Worm (Caenorhabditis elegans) whole organism, L1 larva: ENCODE data around the gene timp-1.
A peak's percentile ranks its signal among the peaks of the same experiment; 100 is the strongest.

Source experiments
- C16A3.4 ChIP-seq: fragments of 150-350 bp; optimal IDR thresholded peaks from 2 replicates; lab custom pipeline; 2014; ENCODE audit warnings: missing biosample characterization, missing genetic modification characterization
- C34B4.2 ChIP-seq: sonication (generic microtip); optimal IDR thresholded peaks from 2 replicates; lab custom pipeline; 2017; ENCODE audit warnings: mild to moderate bottlenecking, missing genetic modification characterization, missing compliant biosample characterization
- Y116A8C.19 ChIP-seq: sonication (generic microtip); optimal IDR thresholded peaks from 2 replicates; lab custom pipeline; 2016; ENCODE audit warnings: missing compliant biosample characterization, missing genetic modification characterization, borderline replicate concordance
- aly-2 ChIP-seq: fragments of 150-350 bp; optimal IDR thresholded peaks from 2 replicates; lab custom pipeline; 2014; ENCODE audit warnings: missing biosample characterization, missing genetic modification characterization
- ceh-82 ChIP-seq, 3 experiments: fragments of 150-350 bp in 1 of 3; sonication (generic microtip) in 2 of 3; optimal IDR thresholded peaks; 2 replicates each; lab custom pipeline; 2014 to 2017; ENCODE audit warnings: missing biosample characterization in 3 of 3, missing genetic modification characterization in 3 of 3
- ceh-90 ChIP-seq: sonication (generic microtip); optimal IDR thresholded peaks from 2 replicates; lab custom pipeline; 2016; ENCODE audit warnings: missing genetic modification characterization, missing compliant biosample characterization
- dpl-1 ChIP-seq, 3 experiments: fragments of 150-350 bp in 2 of 3; sonication (generic microtip) in 1 of 3; optimal IDR thresholded peaks; 2 replicates each; lab custom pipeline; 2014 to 2017; ENCODE audit warnings: missing biosample characterization in 3 of 3, missing genetic modification characterization in 3 of 3, missing genetic modification reagents in 3 of 3
- efl-1 ChIP-seq, 4 experiments: fragments of 150-350 bp; optimal IDR thresholded peaks in 3 of 4; peaks in 1 of 4; 1 replicate in 1 of 4; 2 replicates in 3 of 4; lab custom pipeline; 2014; ENCODE audit warnings: missing biosample characterization in 2 of 4, missing genetic modification characterization in 2 of 4, missing genetic modification reagents in 2 of 4
- efl-3 ChIP-seq: fragments of 200-800 bp; sonication (Bioruptor generic); optimal IDR thresholded peaks from 2 replicates; lab custom pipeline; 2018; ENCODE audit warnings: mild to moderate bottlenecking, missing genetic modification characterization, missing compliant biosample characterization
- egl-27 ChIP-seq, 2 experiments: fragments of 150-350 bp in 1 of 2; sonication (generic microtip); optimal IDR thresholded peaks; 3 replicates each; lab custom pipeline; 2017 to 2018; ENCODE audit warnings: missing biosample characterization in 2 of 2, missing genetic modification characterization in 2 of 2, missing genetic modification reagents in 2 of 2
- elt-3 ChIP-seq, 6 experiments: fragments of 150-350 bp in 1 of 6; sonication (generic microtip); optimal IDR thresholded peaks; 2 replicates each; lab custom pipeline; 2017 to 2018; ENCODE audit warnings: missing biosample characterization in 6 of 6, missing genetic modification characterization in 6 of 6, inconsistent platforms in 1 of 6
- ets-5 ChIP-seq: fragments of 200-800 bp; sonication (Bioruptor generic); IDR thresholded peaks from 2 replicates; pipeline ENCODE4 v1.3.6; 2022; ENCODE audit warnings: missing genetic modification characterization, missing compliant biosample characterization
- fkh-10 ChIP-seq: sonication (generic microtip); optimal IDR thresholded peaks from 2 replicates; lab custom pipeline; 2017; ENCODE audit warnings: missing biosample characterization, missing genetic modification reagents, missing genetic modification characterization
- fkh-8 ChIP-seq: sonication (generic microtip); optimal IDR thresholded peaks from 2 replicates; lab custom pipeline; 2016; ENCODE audit warnings: mild to moderate bottlenecking, missing genetic modification characterization, missing compliant biosample characterization
- hlh-17 ChIP-seq: fragments of 200-800 bp; sonication (Bioruptor generic); optimal IDR thresholded peaks from 2 replicates; lab custom pipeline; 2018; ENCODE audit warnings: missing genetic modification characterization, mild to moderate bottlenecking, missing compliant biosample characterization, moderate library complexity, borderline replicate concordance
- hlh-4 ChIP-seq: sonication (generic microtip); optimal IDR thresholded peaks from 2 replicates; lab custom pipeline; 2016; ENCODE audit warnings: mild to moderate bottlenecking, missing genetic modification characterization, missing compliant biosample characterization
- hpl-2 ChIP-seq: fragments of 150-350 bp; optimal IDR thresholded peaks from 2 replicates; lab custom pipeline; 2014; ENCODE audit warnings: missing biosample characterization, missing genetic modification reagents, missing genetic modification characterization
- isw-1 ChIP-seq: fragments of 200-800 bp; sonication (Bioruptor generic); IDR thresholded peaks from 2 replicates; pipeline ENCODE4 v1.3.6; 2022; ENCODE audit warnings: missing genetic modification characterization, missing compliant biosample characterization
- lin-13 ChIP-seq: fragments of 150-350 bp; optimal IDR thresholded peaks from 2 replicates; lab custom pipeline; 2014; ENCODE audit warnings: missing biosample characterization, missing genetic modification reagents, missing genetic modification characterization
- lin-14 ChIP-seq: fragments of 200-800 bp; sonication (Bioruptor generic); optimal IDR thresholded peaks from 2 replicates; lab custom pipeline; 2018; ENCODE audit warnings: mild to moderate bottlenecking, missing genetic modification characterization, moderate library complexity, missing compliant biosample characterization
- lin-15B ChIP-seq: fragments of 150-350 bp; sonication (generic microtip); optimal IDR thresholded peaks from 3 replicates; lab custom pipeline; 2014; ENCODE audit warnings: missing biosample characterization, missing genetic modification characterization
- lin-39 ChIP-seq: fragments of 150-350 bp; optimal IDR thresholded peaks from 2 replicates; lab custom pipeline; 2014; ENCODE audit warnings: missing biosample characterization, missing genetic modification reagents, missing genetic modification characterization
- lsy-2 ChIP-seq, 2 experiments: fragments of 150-350 bp; optimal IDR thresholded peaks; 2 replicates each; lab custom pipeline; 2014; ENCODE audit warnings: missing biosample characterization in 2 of 2, missing genetic modification characterization in 2 of 2
- mdl-1 ChIP-seq, 2 experiments: fragments of 150-350 bp; optimal IDR thresholded peaks; 2 replicates each; lab custom pipeline; 2014 to 2017; ENCODE audit warnings: missing biosample characterization in 2 of 2, missing genetic modification characterization in 2 of 2, inconsistent platforms in 1 of 2
- mef-2 ChIP-seq: fragments of 150-350 bp; optimal IDR thresholded peaks from 2 replicates; lab custom pipeline; 2014; ENCODE audit warnings: missing biosample characterization, missing genetic modification characterization
- nhr-11 ChIP-seq: fragments of 150-350 bp; optimal IDR thresholded peaks from 2 replicates; lab custom pipeline; 2014; ENCODE audit warnings: missing biosample characterization, missing genetic modification characterization
- nhr-19 ChIP-seq: fragments of 200-800 bp; sonication (Bioruptor generic); conservative IDR thresholded peaks from 2 replicates; pipeline ENCODE4 v1.3.6; 2022; ENCODE audit warnings: missing genetic modification characterization, missing compliant biosample characterization
- nhr-20 ChIP-seq: sonication (generic microtip); optimal IDR thresholded peaks from 2 replicates; lab custom pipeline; 2016; ENCODE audit warnings: mild to moderate bottlenecking, missing genetic modification characterization, missing compliant biosample characterization
- nhr-71 ChIP-seq: sonication (generic microtip); optimal IDR thresholded peaks from 2 replicates; lab custom pipeline; 2016; ENCODE audit warnings: mild to moderate bottlenecking, missing genetic modification characterization, moderate library complexity, missing compliant biosample characterization
- nhr-76 ChIP-seq: sonication (generic microtip); optimal IDR thresholded peaks from 2 replicates; lab custom pipeline; 2017; ENCODE audit warnings: missing biosample characterization, missing genetic modification characterization
- nhr-90 ChIP-seq: sonication (generic microtip); optimal IDR thresholded peaks from 2 replicates; lab custom pipeline; 2016; ENCODE audit warnings: mild to moderate bottlenecking, missing genetic modification characterization, missing compliant biosample characterization; ENCODE audit not compliant: poor library complexity
- pag-3 ChIP-seq: sonication (generic microtip); optimal IDR thresholded peaks from 2 replicates; lab custom pipeline; 2017; ENCODE audit warnings: missing genetic modification characterization, mild to moderate bottlenecking, missing compliant biosample characterization, antibody characterized with exemption, borderline replicate concordance; ENCODE audit not compliant: insufficient read depth
- pqm-1 ChIP-seq: sonication (generic microtip); optimal IDR thresholded peaks from 3 replicates; lab custom pipeline; 2017; ENCODE audit warnings: missing biosample characterization, missing genetic modification characterization
- snu-23 ChIP-seq: sonication (generic microtip); optimal IDR thresholded peaks from 2 replicates; lab custom pipeline; 2016; ENCODE audit warnings: missing genetic modification characterization, missing compliant biosample characterization
- sox-4 ChIP-seq: sonication (generic microtip); optimal IDR thresholded peaks from 2 replicates; lab custom pipeline; 2016; ENCODE audit warnings: missing genetic modification characterization, missing compliant biosample characterization
- sptf-1 ChIP-seq: fragments of 150-350 bp; optimal IDR thresholded peaks from 2 replicates; lab custom pipeline; 2014; ENCODE audit warnings: missing biosample characterization, missing genetic modification characterization
- swsn-7 ChIP-seq: sonication (generic microtip); optimal IDR thresholded peaks from 2 replicates; lab custom pipeline; 2016; ENCODE audit warnings: missing genetic modification characterization, missing compliant biosample characterization
- unc-130 ChIP-seq: fragments of 150-350 bp; optimal IDR thresholded peaks from 2 replicates; lab custom pipeline; 2017; ENCODE audit warnings: missing biosample characterization, missing genetic modification characterization, inconsistent platforms
- unc-30 ChIP-seq: sonication (generic microtip); optimal IDR thresholded peaks from 2 replicates; lab custom pipeline; 2017; ENCODE audit warnings: missing biosample characterization, missing genetic modification characterization
- unc-86 ChIP-seq: sonication (generic microtip); optimal IDR thresholded peaks from 2 replicates; lab custom pipeline; 2016; ENCODE audit warnings: missing genetic modification characterization, missing compliant biosample characterization
- unc-98 ChIP-seq: fragments of 200-800 bp; sonication (Bioruptor generic); IDR thresholded peaks from 2 replicates; pipeline ENCODE4 v1.3.6; 2022; ENCODE audit warnings: missing genetic modification characterization, missing compliant biosample characterization
- zag-1 ChIP-seq: fragments of 150-350 bp; optimal IDR thresholded peaks from 2 replicates; lab custom pipeline; 2014; ENCODE audit warnings: missing biosample characterization, missing genetic modification characterization
- ztf-11 ChIP-seq, 2 experiments: sonication (generic microtip); optimal IDR thresholded peaks; 2 replicates each; lab custom pipeline; 2016 to 2017; ENCODE audit warnings: missing genetic modification characterization in 2 of 2, missing biosample characterization in 1 of 2, missing compliant biosample characterization in 1 of 2
- ztf-4 ChIP-seq: fragments of 150-350 bp; optimal IDR thresholded peaks from 2 replicates; lab custom pipeline; 2014; ENCODE audit warnings: missing biosample characterization, missing genetic modification characterization

Gene timp-1

ce11 chrV:8223417-8223816 lies 16.4 kb downstream of the timp-1 start:
- TF ChIP-seq mdl-1 (tag; optimal IDR thresholded peaks at IDR 0.05; lab: Kevin White, UChicago): no peak
- TF ChIP-seq egl-27 (tag; optimal IDR thresholded peaks at IDR 0.05; lab: Kevin White, UChicago): no peak
- no peak for TF ChIP-seq isw-1
- TF ChIP-seq lin-15B (tag; lab: Kevin White, UChicago): no peak
- no peak for TF ChIP-seq efl-1 (optimal IDR thresholded peaks at IDR 0.05; lab: Kevin White, UChicago)
- TF ChIP-seq efl-1 (GFP tag; optimal IDR thresholded peaks at IDR 0.05 in 1 of 2; lab: Kevin White, UChicago): no peak
- TF ChIP-seq lsy-2 (tag; optimal IDR thresholded peaks at IDR 0.05; lab: Kevin White, UChicago): no peak
- TF ChIP-seq snu-23 (GFP tag; lab: Kevin White, UChicago): no peak
- no peak for TF ChIP-seq nhr-19 (GFP tag; lab: Robert Waterston, UW)
- TF ChIP-seq ceh-90 (tag; lab: Kevin White, UChicago): no peak
- no peak for TF ChIP-seq unc-86 (tag; lab: Kevin White, UChicago)
- TF ChIP-seq unc-98 (GFP tag; lab: Robert Waterston, UW): no peak
- TF ChIP-seq zag-1 (tag; lab: Kevin White, UChicago): no peak
- TF ChIP-seq aly-2: no peak
- no peak for TF ChIP-seq C16A3.4 (tag; lab: Kevin White, UChicago)
- TF ChIP-seq, all 84 proteins: peak for 0

- TF ChIP-seq C34B4.2 (tag; lab: Kevin White, UChicago): no peak
- no peak for TF ChIP-seq lin-39 (tag; lab: Kevin White, UChicago)
- TF ChIP-seq lin-13 (GFP tag; lab: Kevin White, UChicago): no peak
- TF ChIP-seq efl-1 (optimal IDR thresholded peaks at IDR 0.05; lab: Kevin White, UChicago): no peak
- peak in 1 of 2 experiments; percentile 36 for TF ChIP-seq efl-1 (GFP tag; optimal IDR thresholded peaks at IDR 0.05 in 1 of 2; lab: Kevin White, UChicago)
- no peak for TF ChIP-seq mef-2 (tag; lab: Kevin White, UChicago)
- no peak for TF ChIP-seq unc-30
- TF ChIP-seq hlh-4 (tag; lab: Kevin White, UChicago): no peak
- TF ChIP-seq sptf-1 (tag; lab: Kevin White, UChicago): no peak
- TF ChIP-seq, all 84 proteins: peak for 1
Observed at ce11 chrV:8224634-8225033, 17.6 kb downstream of the timp-1 start, which contains the start of gene pax-1. Gene pax-1 (plus strand): TSS chrV:8224934.

- no peak for TF ChIP-seq ztf-4 (tag; lab: Kevin White, UChicago)
- TF ChIP-seq fkh-8 (tag; lab: Kevin White, UChicago): peak; percentile 43
Observed at ce11 chrV:8226812-8227211, 19.8 kb downstream of the timp-1 start, which contains the start of gene K07C11.10. Gene K07C11.10 (minus strand): TSS chrV:8226912.

- no peak for TF ChIP-seq egl-27 (tag; optimal IDR thresholded peaks at IDR 0.05; lab: Kevin White, UChicago)
- peak; percentile 92 for TF ChIP-seq snu-23 (GFP tag; lab: Kevin White, UChicago)
- no peak for TF ChIP-seq fkh-10 (GFP tag; lab: Kevin White, UChicago)
- peak; percentile 14 for TF ChIP-seq nhr-11 (tag; lab: Kevin White, UChicago)
- peak; percentile 66 for TF ChIP-seq C16A3.4 (tag; lab: Kevin White, UChicago)
- peak; percentile 95 for TF ChIP-seq swsn-7 (tag; lab: Kevin White, UChicago)
- peak; percentile 14 for TF ChIP-seq unc-130 (tag; lab: Kevin White, UChicago)
- TF ChIP-seq aly-2: peak; percentile 53
- TF ChIP-seq Y116A8C.19 (tag; lab: Kevin White, UChicago): no peak
- TF ChIP-seq dpl-1 (GFP tag; optimal IDR thresholded peaks at IDR 0.05; lab: Kevin White, UChicago): peak; percentile 46 to 67 (median 60)
- TF ChIP-seq nhr-71 (tag; lab: Kevin White, UChicago): peak; percentile 94
- peak; percentile 8 to 46 (median 25) for TF ChIP-seq elt-3 (tag; optimal IDR thresholded peaks at IDR 0.05; lab: Kevin White, UChicago)
- no peak for TF ChIP-seq pqm-1 (tag; lab: Kevin White, UChicago)
- no peak for TF ChIP-seq nhr-76 (tag; lab: Kevin White, UChicago)
- peak; percentile 53 for TF ChIP-seq fkh-8 (tag; lab: Kevin White, UChicago)
- peak; percentile 89 for TF ChIP-seq lin-14 (GFP tag; lab: Kevin White, UChicago)
- peak; percentile 75 to 90 (median 85) for TF ChIP-seq ceh-82 (tag; optimal IDR thresholded peaks at IDR 0.05; lab: Kevin White, UChicago)
- peak; percentile 90 for TF ChIP-seq nhr-20 (tag; lab: Kevin White, UChicago)
- TF ChIP-seq hpl-2 (GFP tag; lab: Kevin White, UChicago): peak; percentile 36
- TF ChIP-seq ztf-11 (tag; optimal IDR thresholded peaks at IDR 0.05; lab: Kevin White, UChicago): peak in 1 of 2 experiments; percentile 63
- TF ChIP-seq ceh-90 (tag; lab: Kevin White, UChicago): no peak
- peak; percentile 45 for TF ChIP-seq efl-3
- TF ChIP-seq pag-3 (tag; lab: Kevin White, UChicago): no peak
- TF ChIP-seq mdl-1 (tag; optimal IDR thresholded peaks at IDR 0.05; lab: Kevin White, UChicago): peak in 1 of 2 experiments; percentile 72
- no peak for TF ChIP-seq sox-4 (tag; lab: Kevin White, UChicago)
- TF ChIP-seq ets-5 (GFP tag; lab: Robert Waterston, UW): no peak
- TF ChIP-seq hlh-17 (GFP tag; lab: Kevin White, UChicago): no peak
- no peak for TF ChIP-seq hlh-4 (tag; lab: Kevin White, UChicago)
- peak; percentile 34 for TF ChIP-seq isw-1
- peak; percentile 95 for TF ChIP-seq nhr-90
- TF ChIP-seq unc-30: no peak
Observed at ce11 chrV:8228712-8229119, 21.7 kb downstream of the timp-1 start.
